Fruit fly (Drosophila melanogaster) whole organism, prepupa: Measurements from ENCODE around the gene MED20.

Experiments
- CG11902 ChIP-seq: fragments of 200-800 bp; sonication (Bioruptor generic); optimal IDR thresholded peaks from 3 replicates; lab custom pipeline; 2016; ENCODE audit warnings: missing biosample characterization, missing genetic modification characterization
- CG31627 ChIP-seq: fragments of 200-800 bp; sonication (Bioruptor generic); optimal IDR thresholded peaks from 3 replicates; lab custom pipeline; 2016; ENCODE audit warnings: missing biosample characterization, missing genetic modification characterization
- CG4318 ChIP-seq: fragments of 200-800 bp; sonication (Bioruptor generic); optimal IDR thresholded peaks from 3 replicates; lab custom pipeline; 2017; ENCODE audit warnings: missing biosample characterization, mild to moderate bottlenecking, missing genetic modification characterization
- CG6808 ChIP-seq: fragments of 200-800 bp; sonication (Bioruptor generic); optimal IDR thresholded peaks from 3 replicates; lab custom pipeline; 2017; ENCODE audit warnings: missing biosample characterization, missing genetic modification characterization, mild to moderate bottlenecking, moderate library complexity, missing genetic modification reagents
- CG9139 ChIP-seq: fragments of 200-800 bp; sonication (Bioruptor generic); optimal IDR thresholded peaks from 3 replicates; lab custom pipeline; 2017; ENCODE audit warnings: missing biosample characterization, mild to moderate bottlenecking, missing genetic modification characterization
- Gug ChIP-seq: fragments of 200-800 bp; sonication (Bioruptor generic); IDR thresholded peaks from 2 replicates; pipeline ENCODE4 v1.3.6; 2022; ENCODE audit warnings: missing biosample characterization, missing genetic modification characterization
- OdsH ChIP-seq: fragments of 200-800 bp; sonication (Bioruptor generic); optimal IDR thresholded peaks from 3 replicates; lab custom pipeline; 2016; ENCODE audit warnings: missing biosample characterization, missing genetic modification characterization
- achi ChIP-seq: fragments of 200-800 bp; sonication (Bioruptor generic); optimal IDR thresholded peaks from 3 replicates; lab custom pipeline; 2016; ENCODE audit warnings: missing biosample characterization, missing genetic modification characterization
- dac ChIP-seq: fragments of 200-800 bp; sonication (Bioruptor generic); optimal IDR thresholded peaks from 2 replicates; lab custom pipeline; 2017; ENCODE audit warnings: missing biosample characterization, mild to moderate bottlenecking, missing genetic modification characterization
- esn ChIP-seq: fragments of 200-800 bp; sonication (Bioruptor generic); optimal IDR thresholded peaks from 2 replicates; lab custom pipeline; 2016; ENCODE audit warnings: missing biosample characterization, mild to moderate bottlenecking, missing genetic modification characterization, moderate library complexity
- fkh ChIP-seq: fragments of 200-800 bp; sonication (Bioruptor generic); optimal IDR thresholded peaks from 3 replicates; lab custom pipeline; 2017; ENCODE audit warnings: missing biosample characterization, mild to moderate bottlenecking, missing genetic modification characterization, moderate library complexity

DNA sequence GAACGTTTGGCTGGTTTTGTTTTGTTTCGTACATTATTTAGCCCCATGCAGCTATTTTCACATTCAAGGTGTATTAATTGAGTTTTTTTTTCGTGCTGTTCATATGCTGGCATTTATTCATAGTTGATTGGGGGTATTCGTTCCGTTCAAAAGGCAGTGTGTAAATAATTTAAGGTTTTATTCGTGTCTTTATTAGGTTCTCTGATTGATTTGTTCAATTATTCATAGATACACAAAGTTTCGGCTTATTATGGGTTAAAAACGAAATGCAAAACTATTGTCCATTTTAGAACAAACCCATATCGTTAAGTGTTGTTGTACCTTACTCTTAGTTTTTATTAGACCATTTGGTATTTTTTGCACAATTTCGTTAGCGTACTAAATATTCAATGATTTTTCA lies 18.8 kb upstream of the MED20 start:
- TF ChIP-seq OdsH (GFP tag; lab: Kevin White, UChicago) (no peak), Gug (no peak), CG31627 (GFP tag; lab: Kevin White, UChicago) (no peak), fkh (GFP tag; lab: Kevin White, UChicago) (no peak), achi (GFP tag; lab: Kevin White, UChicago) (no peak), CG9139 (GFP tag; lab: Kevin White, UChicago) (no peak), CG11902 (GFP tag; lab: Kevin White, UChicago) (no peak), esn (GFP tag; lab: Kevin White, UChicago) (no peak), CG4318 (GFP tag; lab: Kevin White, UChicago) (no peak), CG6808 (GFP tag; lab: Kevin White, UChicago) (no peak), dac (GFP tag; lab: Kevin White, UChicago) (no peak)
